Fruit fly (Drosophila melanogaster): ENCODE data around the gene Hipk.
A peak's percentile ranks its signal among the peaks of the same experiment; 100 is the strongest.

The Hipk gene

DNA sequence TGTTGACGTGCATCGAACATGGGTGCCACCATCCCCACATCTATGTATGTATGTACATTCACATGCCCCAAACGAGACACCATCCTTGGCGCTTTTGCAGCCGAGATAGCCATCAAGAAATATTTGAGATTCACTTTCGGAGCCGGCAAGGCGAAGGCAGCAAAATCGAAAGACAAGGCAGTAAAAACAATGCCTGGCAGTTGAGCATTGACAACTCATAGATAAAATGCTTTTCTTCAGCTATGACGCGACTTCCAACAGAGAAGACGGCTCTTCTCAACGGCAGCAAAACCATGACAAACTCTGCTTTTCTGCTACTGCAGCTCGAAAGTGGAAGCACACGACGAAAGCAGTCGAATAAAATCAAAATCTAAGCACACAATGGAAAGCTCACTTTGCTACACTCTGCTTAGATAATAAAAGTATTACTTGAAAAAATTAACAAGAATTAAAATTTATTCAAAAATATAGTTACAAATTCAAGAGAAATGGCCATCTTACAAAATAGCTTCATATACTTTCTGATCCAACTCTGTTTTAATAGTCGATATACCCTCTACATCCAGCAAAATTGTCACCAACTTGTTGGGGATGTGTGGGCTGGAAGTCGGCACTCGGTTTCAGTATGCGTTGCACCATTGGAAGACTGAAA, 25.8 kb upstream of the Hipk start (continued):
- TF ChIP-seq CG12104 (GFP tag; optimal IDR thresholded peaks at IDR 0.05) (no peak), CG11560 (tag; IDR thresholded peaks at IDR 0.05) (no peak), eyg (GFP tag; optimal IDR thresholded peaks at IDR 0.05) (no peak), BEAF-32 (GFP tag; optimal IDR thresholded peaks at IDR 0.05) (no peak), CG31388 (GFP tag; optimal IDR thresholded peaks at IDR 0.05) (no peak), hbn (GFP tag; IDR thresholded peaks at IDR 0.05; ENCODE audit: partially characterized antibody) (no peak), CG17385 (GFP tag; optimal IDR thresholded peaks at IDR 0.05) (no peak), CG12659 (GFP tag; optimal IDR thresholded peaks at IDR 0.05) (no peak), CG9437 (GFP tag; optimal IDR thresholded peaks at IDR 0.05) (peak; percentile 15), CG9932 (GFP tag; IDR thresholded peaks at IDR 0.05) (no peak), CG2712 (tag; optimal IDR thresholded peaks at IDR 0.05) (peak; percentile 63), CG3726 (GFP tag; IDR thresholded peaks at IDR 0.05) (no peak), Bdp1 (GFP tag; optimal IDR thresholded peaks at IDR 0.05) (no peak), oc (tag; optimal IDR thresholded peaks at IDR 0.05) (peak; percentile 29), Ada2b (GFP tag; IDR thresholded peaks at IDR 0.05) (no peak), pros (GFP tag; optimal IDR thresholded peaks at IDR 0.05) (no peak), cwo (GFP tag; optimal IDR thresholded peaks at IDR 0.05) (no peak), Atf-2 (GFP tag; optimal IDR thresholded peaks at IDR 0.05) (no peak), Meics (GFP tag; optimal IDR thresholded peaks at IDR 0.05) (no peak), tup (GFP tag; optimal IDR thresholded peaks at IDR 0.05) (no peak), CG11696 (GFP tag; IDR thresholded peaks at IDR 0.05) (no peak), mld (GFP tag; IDR thresholded peaks at IDR 0.05; ENCODE audit: partially characterized antibody) (no peak), Camta (GFP tag; optimal IDR thresholded peaks at IDR 0.05) (no peak), CG17328 (GFP tag; IDR thresholded peaks at IDR 0.05) (peak; percentile 56; the same call in 1 of the 2 replicates), CG10366 (GFP tag; IDR thresholded peaks at IDR 0.05) (peak; percentile 54), Nf-YC (tag; optimal IDR thresholded peaks at IDR 0.05) (no peak), usp (GFP tag; optimal IDR thresholded peaks at IDR 0.05) (no peak), CG8359 (GFP tag; optimal IDR thresholded peaks at IDR 0.05; ENCODE audit: borderline replicate concordance) (no peak), run (tag; optimal IDR thresholded peaks at IDR 0.05) (no peak), bab2 (GFP tag; optimal IDR thresholded peaks at IDR 0.05) (no peak), Sin3A (optimal IDR thresholded peaks at IDR 0.05) (no peak), gro (GFP tag; optimal IDR thresholded peaks at IDR 0.05) (no peak), tgo (GFP tag; IDR thresholded peaks at IDR 0.05) (peak; percentile 34; the same call in 2 of the 3 replicates), danr (GFP tag; IDR thresholded peaks at IDR 0.05) (no peak), gce (GFP tag; IDR thresholded peaks at IDR 0.05) (no peak), ssp (GFP tag; IDR thresholded peaks at IDR 0.05) (peak; percentile 35; the same call in 1 of the 2 replicates), ewg (GFP tag; optimal IDR thresholded peaks at IDR 0.05) (peak; percentile 32), Kr (GFP tag; optimal IDR thresholded peaks at IDR 0.05) (no peak), Gug (GFP tag; IDR thresholded peaks at IDR 0.05) (no peak), Mes4 (GFP tag; optimal IDR thresholded peaks at IDR 0.05) (no peak), dpn (GFP tag; optimal IDR thresholded peaks at IDR 0.05) (peak in 1 of 2 experiments; percentile 0), CG3281 (GFP tag; optimal IDR thresholded peaks at IDR 0.05) (no peak), CG4820 (GFP tag; optimal IDR thresholded peaks at IDR 0.05) (no peak), ara (GFP tag; IDR thresholded peaks at IDR 0.05) (peak; percentile 24; the same call in 1 of the 2 replicates), CG14667 (GFP tag; IDR thresholded peaks at IDR 0.05) (no peak), Sry-β (GFP tag; optimal IDR thresholded peaks at IDR 0.05) (no peak), NC2α (GFP tag; optimal IDR thresholded peaks at IDR 0.05) (no peak), lmd (GFP tag; IDR thresholded peaks at IDR 0.05) (peak; percentile 48; the same call in 1 of the 2 replicates), lov (optimal IDR thresholded peaks at IDR 0.05) (no peak), lov (GFP tag; IDR thresholded peaks at IDR 0.05) (0 out of 3 replicates have a peak, but pooled peaks have one; percentile 58), sim (GFP tag; IDR thresholded peaks at IDR 0.05) (no peak; the same call in 1 of the 2 replicates)

Data from whole organism, embryonic.